Fruit fly (Drosophila melanogaster) whole organism, prepupa: ENCODE measurements around the gene CG42847.

Experiments
- CG34406 ChIP-seq: fragments of 200-800 bp; sonication (Bioruptor generic); optimal IDR thresholded peaks from 3 replicates; lab custom pipeline; 2016; ENCODE audit warnings: missing biosample characterization, missing genetic modification characterization
- CG3919 ChIP-seq: fragments of 200-800 bp; sonication (Bioruptor generic); optimal IDR thresholded peaks from 3 replicates; lab custom pipeline; 2016; ENCODE audit warnings: missing biosample characterization, missing genetic modification characterization
- CG6792 ChIP-seq: fragments of 200-800 bp; sonication (Bioruptor generic); optimal IDR thresholded peaks from 3 replicates; lab custom pipeline; 2016; ENCODE audit warnings: missing biosample characterization, missing genetic modification characterization
- CG6808 ChIP-seq: fragments of 200-800 bp; sonication (Bioruptor generic); optimal IDR thresholded peaks from 3 replicates; lab custom pipeline; 2017; ENCODE audit warnings: missing biosample characterization, missing genetic modification characterization, mild to moderate bottlenecking, moderate library complexity, missing genetic modification reagents
- Eip75B ChIP-seq: fragments of 200-800 bp; sonication (Bioruptor generic); optimal IDR thresholded peaks from 3 replicates; lab custom pipeline; 2016; ENCODE audit warnings: missing biosample characterization, missing genetic modification characterization
- Hr4 ChIP-seq: fragments of 200-800 bp; sonication (Bioruptor generic); optimal IDR thresholded peaks from 3 replicates; lab custom pipeline; 2016; ENCODE audit warnings: missing biosample characterization, missing genetic modification characterization
- Lpt ChIP-seq: fragments of 200-800 bp; sonication (Bioruptor generic); optimal IDR thresholded peaks from 3 replicates; lab custom pipeline; 2016; ENCODE audit warnings: missing biosample characterization, missing genetic modification characterization
- Sox15 ChIP-seq: fragments of 200-800 bp; sonication (Bioruptor generic); optimal IDR thresholded peaks from 3 replicates; lab custom pipeline; 2016; ENCODE audit warnings: missing biosample characterization, missing genetic modification characterization

dm6 chr2L:9386270-9386669 lies 41.4 kb upstream of the CG42847 start:
- TF ChIP-seq Eip75B (GFP tag; lab: Kevin White, UChicago) (no peak), CG6792 (GFP tag; lab: Kevin White, UChicago) (no peak), CG3919 (no peak), CG34406 (GFP tag; lab: Kevin White, UChicago) (no peak), Lpt (GFP tag; lab: Kevin White, UChicago) (no peak), Hr4 (no peak), CG6808 (GFP tag; lab: Kevin White, UChicago) (no peak), Sox15 (GFP tag; lab: Kevin White, UChicago) (no peak)
